Worm (Caenorhabditis elegans): Measurements from ENCODE around the gene cogc-6.
A peak's percentile ranks its signal among the peaks of the same experiment; 100 is the strongest.

The cogc-6 gene

DNA sequence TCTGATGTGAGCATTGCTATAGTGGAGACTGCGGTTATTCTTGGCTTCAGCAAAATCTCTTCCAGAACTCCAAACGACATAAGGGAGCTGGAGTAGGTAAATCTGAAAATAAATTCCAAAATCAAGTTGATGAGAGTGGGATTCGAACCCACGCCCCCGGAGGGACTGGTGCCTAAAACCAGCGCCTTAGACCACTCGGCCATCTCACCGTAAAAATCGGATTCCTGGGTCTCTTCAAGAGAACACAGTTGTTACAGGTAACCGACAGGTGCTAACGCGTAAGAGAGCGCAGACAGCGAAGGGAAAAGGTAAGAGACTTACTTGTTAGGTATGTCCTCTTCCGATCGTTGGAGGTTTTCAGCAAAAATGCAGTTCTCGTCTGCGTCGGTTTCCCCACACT is 14.2 kb upstream of the cogc-6 start (continued):
- TF ChIP-seq nhr-237 (tag; optimal IDR thresholded peaks at IDR 0.05) (no peak), nhr-28 (tag; optimal IDR thresholded peaks at IDR 0.05) (peak; percentile 13), skn-1 (tag; optimal IDR thresholded peaks at IDR 0.05) (no peak), fos-1 (tag; optimal IDR thresholded peaks at IDR 0.05) (no peak), mdl-1 (tag; optimal IDR thresholded peaks at IDR 0.05) (no peak), ceh-82 (tag; optimal IDR thresholded peaks at IDR 0.05) (no peak), daf-12 (tag; optimal IDR thresholded peaks at IDR 0.05) (no peak), nhr-102 (tag; optimal IDR thresholded peaks at IDR 0.05) (peak; percentile 35), hif-1 (tag; optimal IDR thresholded peaks at IDR 0.05) (no peak), daf-16 (GFP tag; optimal IDR thresholded peaks at IDR 0.05) (peak in 1 of 2 experiments; percentile 38), daf-16 (tag; optimal IDR thresholded peaks at IDR 0.05) (peak; percentile 45), dmd-6 (GFP tag; IDR thresholded peaks at IDR 0.05) (peak; percentile 49; the same call in 1 of the 2 replicates), zip-11 (GFP tag; IDR thresholded peaks at IDR 0.05) (no peak), spr-1 (tag; optimal IDR thresholded peaks at IDR 0.05) (no peak), madf-9 (GFP tag; conservative IDR thresholded peaks at IDR 0.05) (0 out of 2 replicates have a peak, but pooled peaks have one; percentile 24), zip-2 (tag; optimal IDR thresholded peaks at IDR 0.05) (no peak), ceh-32 (tag; optimal IDR thresholded peaks at IDR 0.05; ENCODE audit: poor library complexity) (no peak), F44E2.7 (GFP tag; IDR thresholded peaks at IDR 0.05) (no peak), mdt-29 (GFP tag; IDR thresholded peaks at IDR 0.05) (no peak), lir-3 (tag; optimal IDR thresholded peaks at IDR 0.05) (peak; percentile 39), snpc-1.2 (GFP tag; IDR thresholded peaks at IDR 0.05) (peak; percentile 65), unc-62 (GFP tag; optimal IDR thresholded peaks at IDR 0.05 in 1 of 2) (no peak), unc-62 (tag; optimal IDR thresholded peaks at IDR 0.05) (no peak), hmg-1.1 (GFP tag; IDR thresholded peaks at IDR 0.05) (peak; percentile 55), F49E8.2 (tag; optimal IDR thresholded peaks at IDR 0.05; ENCODE audit: borderline replicate concordance) (no peak), dpl-1 (GFP tag; optimal IDR thresholded peaks at IDR 0.05) (no peak), cey-2 (tag; optimal IDR thresholded peaks at IDR 0.05; ENCODE audit: borderline replicate concordance, insufficient read depth) (no peak), Y5F2A.4 (GFP tag; optimal IDR thresholded peaks at IDR 0.05) (no peak), rbr-2 (tag; optimal IDR thresholded peaks at IDR 0.05) (peak; percentile 26), nhr-77 (tag; optimal IDR thresholded peaks at IDR 0.05) (no peak), nhr-42 (GFP tag; IDR thresholded peaks at IDR 0.05) (peak; percentile 39; the same call in 1 of the 2 replicates), hlh-11 (tag; optimal IDR thresholded peaks at IDR 0.05) (peak; percentile 54), duxl-1 (tag; optimal IDR thresholded peaks at IDR 0.05; ENCODE audit: poor library complexity) (no peak), daf-8 (GFP tag; IDR thresholded peaks at IDR 0.05) (no peak), nhr-111 (GFP tag; optimal IDR thresholded peaks at IDR 0.05) (peak; percentile 49), sdz-12 (GFP tag; optimal IDR thresholded peaks at IDR 0.05) (peak; percentile 2), zfp-3 (GFP tag; conservative IDR thresholded peaks at IDR 0.05) (no peak), unc-130 (GFP tag; optimal IDR thresholded peaks at IDR 0.05) (no peak), tag-97 (GFP tag; IDR thresholded peaks at IDR 0.05) (no peak), nhr-25 (tag; optimal IDR thresholded peaks at IDR 0.05; ENCODE audit: borderline replicate concordance, insufficient read depth) (no peak), egl-27 (tag; optimal IDR thresholded peaks at IDR 0.05) (no peak), aha-1 (tag) (no peak), nhr-6 (tag; optimal IDR thresholded peaks at IDR 0.05) (no peak), mep-1 (tag; optimal IDR thresholded peaks at IDR 0.05) (no peak), ama-1 (optimal IDR thresholded peaks at IDR 0.05) (no peak), nhr-10 (tag; optimal IDR thresholded peaks at IDR 0.05) (no peak), ceh-28 (tag; optimal IDR thresholded peaks at IDR 0.05) (no peak), D1046.2 (GFP tag; IDR thresholded peaks at IDR 0.05) (no peak), zfp-2 (tag; optimal IDR thresholded peaks at IDR 0.05) (peak; percentile 20), F37D6.2 (tag; optimal IDR thresholded peaks at IDR 0.05) (no peak), R02D3.7 (tag; optimal IDR thresholded peaks at IDR 0.05) (no peak), dmd-9 (GFP tag; IDR thresholded peaks at IDR 0.05) (no peak)

Measured in whole organism, L4 larva.